Fruit fly (Drosophila melanogaster): ENCODE measurements around the gene CG10958.

CG10958 gene

DNA sequence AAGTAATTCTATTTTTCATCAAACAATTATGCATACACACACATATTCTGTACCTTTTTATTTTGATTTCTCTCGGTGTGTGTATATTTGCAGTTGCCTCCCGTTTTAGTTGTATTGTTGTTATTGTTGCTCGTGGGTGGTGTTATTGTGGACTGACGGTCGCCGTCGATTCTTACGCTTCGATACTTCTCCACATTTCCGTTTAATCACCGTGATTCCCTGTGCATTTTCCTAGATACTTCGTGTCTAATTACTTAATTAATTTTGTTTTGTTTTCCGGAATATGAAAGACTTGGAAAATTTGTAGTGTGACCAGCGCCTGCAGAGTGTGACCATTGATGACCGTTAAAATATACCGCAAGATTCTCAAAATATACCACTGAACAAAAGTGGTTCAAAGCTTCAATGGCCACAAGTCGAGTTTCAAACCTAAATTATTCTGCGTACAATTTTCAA lies 38.3 kb upstream of the CG10958 start, which contains the start of gene UbcE2H (continued):
- TF ChIP-seq scrt (GFP tag; optimal IDR thresholded peaks at IDR 0.05): no peak
- TF ChIP-seq CG5245 (GFP tag; optimal IDR thresholded peaks at IDR 0.05): no peak
- TF ChIP-seq CG2116 (GFP tag; optimal IDR thresholded peaks at IDR 0.05): peak; percentile 58
- TF ChIP-seq seq (GFP tag; IDR thresholded peaks at IDR 0.05): no peak
- TF ChIP-seq ci (GFP tag; IDR thresholded peaks at IDR 0.05): 0 out of 3 replicates have a peak, but pooled peaks have one; percentile 25
- peak; percentile 27 for TF ChIP-seq HmgD (GFP tag; optimal IDR thresholded peaks at IDR 0.05)
- peak; percentile 54 for TF ChIP-seq cg (GFP tag; optimal IDR thresholded peaks at IDR 0.05)
- no peak for TF ChIP-seq nerfin-2 (GFP tag; IDR thresholded peaks at IDR 0.05; ENCODE audit: partially characterized antibody)
- no peak for TF ChIP-seq Poxn (GFP tag; IDR thresholded peaks at IDR 0.05)
- TF ChIP-seq CG9932 (GFP tag; IDR thresholded peaks at IDR 0.05): no peak
- TF ChIP-seq psq (GFP tag; optimal IDR thresholded peaks at IDR 0.05): no peak
- peak; percentile 37; the same call in 1 of the 2 replicates for TF ChIP-seq CG3847 (GFP tag; IDR thresholded peaks at IDR 0.05)
- no peak for TF ChIP-seq CG9876 (GFP tag; optimal IDR thresholded peaks at IDR 0.05)
- TF ChIP-seq Dp (GFP tag; optimal IDR thresholded peaks at IDR 0.05): peak; percentile 77
- no peak for TF ChIP-seq dm (GFP tag; optimal IDR thresholded peaks at IDR 0.05)
- no peak for TF ChIP-seq caup (GFP tag; optimal IDR thresholded peaks at IDR 0.05; ENCODE audit: severe bottlenecking)
- no peak for TF ChIP-seq CG10431 (GFP tag; optimal IDR thresholded peaks at IDR 0.05)
- TF ChIP-seq pzg (GFP tag; optimal IDR thresholded peaks at IDR 0.05): peak; percentile 91
- no peak for TF ChIP-seq chinmo (GFP tag; IDR thresholded peaks at IDR 0.05; ENCODE audit: partially characterized antibody)
- TF ChIP-seq Gug (GFP tag; IDR thresholded peaks at IDR 0.05): no peak
- peak in 1 of 2 experiments; percentile 15 for TF ChIP-seq crp (GFP tag; optimal IDR thresholded peaks at IDR 0.05)
- no peak for TF ChIP-seq CG17328 (GFP tag; IDR thresholded peaks at IDR 0.05)
- peak; percentile 65 for TF ChIP-seq sens (GFP tag)
- TF ChIP-seq CG17912 (GFP tag; optimal IDR thresholded peaks at IDR 0.05): no peak
- no peak for TF ChIP-seq jing (GFP tag; optimal IDR thresholded peaks at IDR 0.05)
- peak; percentile 46 for TF ChIP-seq Sry-δ (GFP tag; optimal IDR thresholded peaks at IDR 0.05)
- TF ChIP-seq CG9215 (GFP tag; IDR thresholded peaks at IDR 0.05): no peak
- TF ChIP-seq pita (GFP tag; optimal IDR thresholded peaks at IDR 0.05): peak; percentile 70
- TF ChIP-seq ind (GFP tag; optimal IDR thresholded peaks at IDR 0.05): no peak
- TF ChIP-seq CG11456 (GFP tag; IDR thresholded peaks at IDR 0.05): no peak
- no peak for TF ChIP-seq CG18476 (GFP tag; optimal IDR thresholded peaks at IDR 0.05)
- TF ChIP-seq cwo (GFP tag; optimal IDR thresholded peaks at IDR 0.05): no peak
- TF ChIP-seq CG30020 (tag; optimal IDR thresholded peaks at IDR 0.05): no peak
- no peak for TF ChIP-seq Sox102F (GFP tag; optimal IDR thresholded peaks at IDR 0.05)
- TF ChIP-seq Mad (GFP tag; optimal IDR thresholded peaks at IDR 0.05): no peak
- no peak for TF ChIP-seq tio (GFP tag; optimal IDR thresholded peaks at IDR 0.05)
- peak; percentile 61 for TF ChIP-seq CTCF (GFP tag; optimal IDR thresholded peaks at IDR 0.05)
- TF ChIP-seq gcm (GFP tag; optimal IDR thresholded peaks at IDR 0.05): no peak
- no peak for TF ChIP-seq ash1 (GFP tag; optimal IDR thresholded peaks at IDR 0.05)
- TF ChIP-seq Lim3 (GFP tag; IDR thresholded peaks at IDR 0.05): no peak
- no peak for TF ChIP-seq CG16813 (GFP tag; IDR thresholded peaks at IDR 0.05; ENCODE audit: partially characterized antibody)
- no peak for TF ChIP-seq CG18619 (GFP tag; optimal IDR thresholded peaks at IDR 0.05)
- TF ChIP-seq Asciz (GFP tag; optimal IDR thresholded peaks at IDR 0.05): no peak
- no peak for TF ChIP-seq CG42726 (GFP tag; IDR thresholded peaks at IDR 0.05; ENCODE audit: partially characterized antibody)
- peak; percentile 23 for TF ChIP-seq CG17186 (GFP tag; optimal IDR thresholded peaks at IDR 0.05)
- peak; percentile 91 for TF ChIP-seq Ets97D (GFP tag; optimal IDR thresholded peaks at IDR 0.05)
- TF ChIP-seq nmo (GFP tag; optimal IDR thresholded peaks at IDR 0.05): peak; percentile 1
- peak; percentile 31 for TF ChIP-seq sqz (GFP tag; optimal IDR thresholded peaks at IDR 0.05)
- TF ChIP-seq CG33557 (GFP tag; optimal IDR thresholded peaks at IDR 0.05): no peak
- no peak for TF ChIP-seq Bgb (GFP tag; IDR thresholded peaks at IDR 0.05; ENCODE audit: partially characterized antibody)
- no peak for TF ChIP-seq NK7.1 (GFP tag; optimal IDR thresholded peaks at IDR 0.05)

Measured in whole organism, embryonic.